Worm (Caenorhabditis elegans) whole organism, L2 larva: ENCODE measurements around the gene C03F11.4.

Experiments
- egl-27 ChIP-seq: sonication (generic microtip); optimal IDR thresholded peaks from 3 replicates; lab custom pipeline; 2017; ENCODE audit warnings: missing biosample characterization, missing genetic modification reagents, missing genetic modification characterization
- nhr-25 ChIP-seq: fragments of 150-350 bp; sonication (generic microtip); optimal IDR thresholded peaks from 3 replicates; lab custom pipeline; 2014; ENCODE audit warnings: missing biosample characterization, missing genetic modification characterization
- ztf-11 ChIP-seq: sonication (generic microtip); optimal IDR thresholded peaks from 2 replicates; lab custom pipeline; 2017; ENCODE audit warnings: missing biosample characterization, missing genetic modification characterization

DNA sequence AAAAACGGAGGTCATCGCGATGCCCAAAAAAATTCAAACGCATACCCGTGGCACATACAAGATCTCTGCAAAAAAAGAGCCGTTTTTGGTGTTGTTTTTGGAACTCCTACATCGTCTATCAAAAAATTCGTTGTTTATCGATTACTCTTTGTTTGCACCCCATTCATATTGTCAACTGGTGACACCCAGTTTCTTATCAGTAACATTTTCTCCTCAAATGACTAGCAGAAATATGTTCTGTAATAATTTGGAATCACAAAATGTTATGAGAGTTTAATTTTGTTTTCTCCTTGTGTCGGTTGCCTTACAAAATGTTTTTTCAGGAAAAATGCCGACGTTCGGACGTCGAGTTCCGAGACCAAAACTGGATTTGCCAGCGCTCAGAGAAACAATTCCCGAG is 31.5 kb downstream of the C03F11.4 start, which contains the start of gene sek-4:
- TF ChIP-seq egl-27 (tag; lab: Kevin White, UChicago) (no peak), nhr-25 (tag; lab: Kevin White, UChicago) (no peak), ztf-11 (tag; lab: Kevin White, UChicago) (no peak)
